Worm (Caenorhabditis elegans) whole organism, L2 larva: ENCODE data around the gene W09G10.9.

Experiments used
- dmd-4 ChIP-seq: sonication (generic microtip); optimal IDR thresholded peaks from 2 replicates; lab custom pipeline; 2017; ENCODE audit warnings: missing biosample characterization, missing genetic modification characterization
- zag-1 ChIP-seq: fragments of 150-350 bp; optimal IDR thresholded peaks from 2 replicates; lab custom pipeline; 2014; ENCODE audit warnings: missing biosample characterization, missing genetic modification characterization

- TF ChIP-seq dmd-4 (tag; lab: Kevin White, UChicago) (no peak), zag-1 (tag; lab: Kevin White, UChicago) (no peak)
These were observed 2.5 kb downstream of the W09G10.9 start, which contains the start of gene col-72 for ce11 chrII:3524097-3524496.
